Fruit fly (Drosophila melanogaster): ENCODE results near the gene CG7049.

Gene CG7049

dm6 chr3L:184251-184650 lies 8.2 kb upstream of the CG7049 start, which contains the start of the genes CG34140, Mkp and Mtch (continued):
- TF ChIP-seq chinmo (GFP tag; IDR thresholded peaks at IDR 0.05; ENCODE audit: partially characterized antibody) (peak; percentile 77; the same call in 2 of the 4 replicates), chif (GFP tag; optimal IDR thresholded peaks at IDR 0.05) (peak; percentile 75 to 87), Mad (GFP tag; optimal IDR thresholded peaks at IDR 0.05) (peak; percentile 84), grau (tag; optimal IDR thresholded peaks at IDR 0.05) (no peak), CG15073 (GFP tag; optimal IDR thresholded peaks at IDR 0.05) (peak; percentile 8), CG1024 (GFP tag; IDR thresholded peaks at IDR 0.05) (peak; percentile 48; the same call in 1 of the 2 replicates), mirr (GFP tag; optimal IDR thresholded peaks at IDR 0.05) (no peak), CG12155 (GFP tag; optimal IDR thresholded peaks at IDR 0.05) (peak; percentile 86), pita (GFP tag; optimal IDR thresholded peaks at IDR 0.05) (no peak), CG4730 (GFP tag; IDR thresholded peaks at IDR 0.05) (peak; percentile 65), ERR (GFP tag; optimal IDR thresholded peaks at IDR 0.05) (peak; percentile 88), CG13287 (GFP tag; IDR thresholded peaks at IDR 0.05; ENCODE audit: partially characterized antibody) (peak; percentile 99), ranshi (GFP tag; IDR thresholded peaks at IDR 0.05) (peak; percentile 80; the same call in 1 of the 2 replicates), CG6654 (GFP tag; optimal IDR thresholded peaks at IDR 0.05) (no peak), CG10321 (GFP tag; IDR thresholded peaks at IDR 0.05) (0 out of 2 replicates have a peak, but pooled peaks have one; percentile 26), PHDP (tag; optimal IDR thresholded peaks at IDR 0.05) (no peak), CG10462 (GFP tag; optimal IDR thresholded peaks at IDR 0.05) (peak; percentile 86), CG7963 (GFP tag; IDR thresholded peaks at IDR 0.05; ENCODE audit: partially characterized antibody) (peak; percentile 54; the same call in 2 of the 3 replicates), Lpt (GFP tag; optimal IDR thresholded peaks at IDR 0.05) (no peak), danr (GFP tag; IDR thresholded peaks at IDR 0.05) (peak; percentile 76), Dp (GFP tag; optimal IDR thresholded peaks at IDR 0.05) (peak; percentile 36), CG11723 (GFP tag; optimal IDR thresholded peaks at IDR 0.05) (no peak), cato (GFP tag; optimal IDR thresholded peaks at IDR 0.05; ENCODE audit: borderline replicate concordance) (peak; percentile 72), abd-A (tag; optimal IDR thresholded peaks at IDR 0.05) (no peak), tgo (GFP tag; IDR thresholded peaks at IDR 0.05) (peak; percentile 70), Tbp (GFP tag; optimal IDR thresholded peaks at IDR 0.05) (no peak), CG6791 (GFP tag; IDR thresholded peaks at IDR 0.05; ENCODE audit: partially characterized antibody) (peak; percentile 74; the same call in 2 of the 3 replicates), tin (GFP tag; optimal IDR thresholded peaks at IDR 0.05) (peak; percentile 91), CG12391 (tag; optimal IDR thresholded peaks at IDR 0.05) (peak; percentile 92), CG17612 (GFP tag; IDR thresholded peaks at IDR 0.05) (no peak), CG13775 (GFP tag; optimal IDR thresholded peaks at IDR 0.05) (peak; percentile 87), corto (GFP tag; optimal IDR thresholded peaks at IDR 0.05) (peak; percentile 79), CG4360 (GFP tag; IDR thresholded peaks at IDR 0.05) (peak; percentile 71), CG10543 (GFP tag; optimal IDR thresholded peaks at IDR 0.05) (peak; percentile 87), HLH4C (GFP tag; IDR thresholded peaks at IDR 0.05; ENCODE audit: partially characterized antibody) (peak; percentile 92), cas (GFP tag; IDR thresholded peaks at IDR 0.05) (peak; percentile 77), CG31441 (GFP tag; IDR thresholded peaks at IDR 0.05) (no peak), bsh (GFP tag; optimal IDR thresholded peaks at IDR 0.05) (peak in 1 of 2 experiments; percentile 83), Ssrp (tag; optimal IDR thresholded peaks at IDR 0.05) (peak; percentile 78), zfh2 (GFP tag; optimal IDR thresholded peaks at IDR 0.05) (peak; percentile 89), CG2199 (GFP tag; IDR thresholded peaks at IDR 0.05) (no peak), schlank (tag; optimal IDR thresholded peaks at IDR 0.05) (no peak), peb (GFP tag; IDR thresholded peaks at IDR 0.05) (peak; percentile 60; the same call in 1 of the 2 replicates), jigr1 (GFP tag; IDR thresholded peaks at IDR 0.05) (no peak), crol (GFP tag; IDR thresholded peaks at IDR 0.05) (no peak), Ets97D (GFP tag; optimal IDR thresholded peaks at IDR 0.05) (peak; percentile 86), lmd (GFP tag; IDR thresholded peaks at IDR 0.05) (peak; percentile 71), CG1602 (GFP tag; optimal IDR thresholded peaks at IDR 0.05) (peak; percentile 86), sd (tag; optimal IDR thresholded peaks at IDR 0.05) (no peak), CG8924 (tag; optimal IDR thresholded peaks at IDR 0.05) (peak; percentile 82), CG15696 (tag; optimal IDR thresholded peaks at IDR 0.05) (peak; percentile 82)
